Fruit fly (Drosophila melanogaster) whole organism, embryonic: ENCODE measurements around the gene CG6041.

Experiments
- B-H1 ChIP-seq: fragments of 200-800 bp; sonication (Bioruptor generic); IDR thresholded peaks from 3 replicates; pipeline ENCODE4 v1.3.6; 2022; ENCODE audit warnings: missing biosample characterization, missing genetic modification characterization
- CG10565 ChIP-seq: fragments of 200-800 bp; sonication (Bioruptor generic); optimal IDR thresholded peaks from 3 replicates; lab custom pipeline; 2016; ENCODE audit warnings: missing biosample characterization, mild to moderate bottlenecking, missing genetic modification characterization
- CG11695 ChIP-seq: fragments of 200-800 bp; sonication (Bioruptor generic); IDR thresholded peaks from 3 replicates; pipeline ENCODE4 v1.3.6; 2022; ENCODE audit warnings: missing biosample characterization, missing genetic modification characterization
- CG13123 ChIP-seq: fragments of 200-800 bp; sonication (Bioruptor generic); optimal IDR thresholded peaks from 2 replicates; lab custom pipeline; 2016; ENCODE audit warnings: missing biosample characterization, missing genetic modification characterization
- CG13424 ChIP-seq: fragments of 200-800 bp; sonication (Bioruptor generic); optimal IDR thresholded peaks from 2 replicates; lab custom pipeline; 2019; ENCODE audit warnings: missing biosample characterization, mild to moderate bottlenecking, missing genetic modification characterization, moderate library complexity
- CG13894 ChIP-seq: fragments of 200-800 bp; sonication (Bioruptor generic); optimal IDR thresholded peaks from 3 replicates; lab custom pipeline; 2018; ENCODE audit warnings: missing biosample characterization, mild to moderate bottlenecking, missing genetic modification characterization, moderate library complexity
- CG14860 ChIP-seq: fragments of 200-800 bp; sonication (Bioruptor generic); IDR thresholded peaks from 3 replicates; pipeline ENCODE4 v1.3.6; 2022; ENCODE audit warnings: missing biosample characterization, missing genetic modification characterization; ENCODE audit not compliant: partially characterized antibody
- CG14965 ChIP-seq: fragments of 200-800 bp; sonication (Bioruptor generic); optimal IDR thresholded peaks from 2 replicates; lab custom pipeline; 2016; ENCODE audit warnings: missing biosample characterization, missing genetic modification characterization, borderline replicate concordance
- CG15601 ChIP-seq: fragments of 200-800 bp; sonication (Bioruptor generic); optimal IDR thresholded peaks from 3 replicates; lab custom pipeline; 2019; ENCODE audit warnings: missing biosample characterization, mild to moderate bottlenecking, missing genetic modification characterization, moderate library complexity
- CG17361 ChIP-seq: fragments of 200-800 bp; sonication (Bioruptor generic); IDR thresholded peaks from 3 replicates; pipeline ENCODE4 v1.3.6; 2022; ENCODE audit warnings: missing biosample characterization, missing genetic modification characterization
- CG1792 ChIP-seq: fragments of 200-800 bp; sonication (Bioruptor generic); optimal IDR thresholded peaks from 2 replicates; lab custom pipeline; 2016; ENCODE audit warnings: missing biosample characterization, missing genetic modification characterization
- CG18764 ChIP-seq: fragments of 200-800 bp; sonication (Bioruptor generic); optimal IDR thresholded peaks from 3 replicates; lab custom pipeline; 2016; ENCODE audit warnings: missing biosample characterization, missing genetic modification characterization
- CG2199 ChIP-seq: fragments of 200-800 bp; sonication (Bioruptor generic); IDR thresholded peaks from 3 replicates; pipeline ENCODE4 v1.3.6; 2022; ENCODE audit warnings: missing biosample characterization, missing genetic modification characterization
- CG31224 ChIP-seq: fragments of 200-800 bp; sonication (Bioruptor generic); IDR thresholded peaks from 2 replicates; pipeline ENCODE4 v1.3.6; 2022; ENCODE audit warnings: missing biosample characterization, missing genetic modification characterization
- CG31388 ChIP-seq: fragments of 200-800 bp; sonication (Bioruptor generic); optimal IDR thresholded peaks from 2 replicates; lab custom pipeline; 2016; ENCODE audit warnings: missing biosample characterization, missing genetic modification characterization
- CG32532 ChIP-seq: fragments of 200-800 bp; sonication (Bioruptor generic); IDR thresholded peaks from 2 replicates; pipeline ENCODE4 v1.3.6; 2022; ENCODE audit warnings: missing biosample characterization, missing genetic modification characterization
- CG32767 ChIP-seq: fragments of 200-800 bp; sonication (Bioruptor generic); IDR thresholded peaks from 2 replicates; pipeline ENCODE4 v1.3.6; 2022; ENCODE audit warnings: missing biosample characterization, missing genetic modification characterization
- CG4424 ChIP-seq: fragments of 200-800 bp; sonication (Bioruptor generic); optimal IDR thresholded peaks from 3 replicates; lab custom pipeline; 2016; ENCODE audit warnings: missing biosample characterization, missing genetic modification characterization
- CG4707 ChIP-seq: fragments of 200-800 bp; sonication (Bioruptor generic); optimal IDR thresholded peaks from 2 replicates; lab custom pipeline; 2018; ENCODE audit warnings: missing biosample characterization, mild to moderate bottlenecking, missing genetic modification characterization, moderate library complexity
- CG4820 ChIP-seq: fragments of 200-800 bp; sonication (Bioruptor generic); optimal IDR thresholded peaks from 3 replicates; lab custom pipeline; 2016; ENCODE audit warnings: missing biosample characterization, missing genetic modification characterization
- CG6254 ChIP-seq: fragments of 200-800 bp; sonication (Bioruptor generic); optimal IDR thresholded peaks from 3 replicates; lab custom pipeline; 2017; ENCODE audit warnings: mild to moderate bottlenecking, missing biosample characterization, missing genetic modification reagents, missing genetic modification characterization
- CG6791 ChIP-seq: fragments of 200-800 bp; sonication (Bioruptor generic); IDR thresholded peaks from 3 replicates; pipeline ENCODE4 v1.3.6; 2022; ENCODE audit warnings: missing biosample characterization, missing genetic modification characterization; ENCODE audit not compliant: partially characterized antibody
- Dek ChIP-seq: fragments of 200-800 bp; sonication (Bioruptor generic); optimal IDR thresholded peaks from 3 replicates; lab custom pipeline; 2019; ENCODE audit warnings: missing biosample characterization, mild to moderate bottlenecking, missing genetic modification characterization, moderate library complexity
- HHEX ChIP-seq: fragments of 200-800 bp; sonication (Bioruptor generic); optimal IDR thresholded peaks from 3 replicates; lab custom pipeline; 2017; ENCODE audit warnings: missing biosample characterization, mild to moderate bottlenecking, missing genetic modification characterization, missing genetic modification reagents
- Lpt ChIP-seq: fragments of >200 bp; optimal IDR thresholded peaks from 2 replicates; lab custom pipeline; 2018; ENCODE audit warnings: missing biosample characterization, missing genetic modification characterization
- Myb ChIP-seq: fragments of 200-800 bp; sonication (Bioruptor generic); optimal IDR thresholded peaks from 2 replicates; lab custom pipeline; 2016; ENCODE audit warnings: missing biosample characterization, missing genetic modification characterization
- Neu2 ChIP-seq: fragments of 200-800 bp; sonication (Bioruptor generic); optimal IDR thresholded peaks from 3 replicates; lab custom pipeline; 2016; ENCODE audit warnings: missing biosample characterization, missing genetic modification characterization, borderline replicate concordance
- NfI ChIP-seq: fragments of 200-800 bp; sonication (Bioruptor generic); optimal IDR thresholded peaks from 3 replicates; lab custom pipeline; 2018; ENCODE audit warnings: missing biosample characterization, mild to moderate bottlenecking, missing genetic modification characterization, moderate library complexity
- Side ChIP-seq: fragments of 200-800 bp; sonication (Bioruptor generic); optimal IDR thresholded peaks from 2 replicates; lab custom pipeline; 2016; ENCODE audit warnings: missing biosample characterization, missing genetic modification characterization
- Six4 ChIP-seq: fragments of 200-800 bp; sonication (Bioruptor generic); optimal IDR thresholded peaks from 2 replicates; lab custom pipeline; 2016; ENCODE audit warnings: missing biosample characterization, missing genetic modification characterization
- Taf1 ChIP-seq: fragments of 200-800 bp; sonication (Bioruptor generic); IDR thresholded peaks from 2 replicates; pipeline ENCODE4 v1.3.6; 2022; ENCODE audit warnings: missing biosample characterization, missing genetic modification characterization
- Xrp1 ChIP-seq: fragments of 200-800 bp; sonication (Bioruptor generic); IDR thresholded peaks from 2 replicates; pipeline ENCODE4 v1.3.6; 2022; ENCODE audit warnings: missing biosample characterization, missing genetic modification characterization
- ab ChIP-seq: fragments of 200-800 bp; sonication (Bioruptor generic); optimal IDR thresholded peaks from 2 replicates; lab custom pipeline; 2016; ENCODE audit warnings: missing biosample characterization, missing genetic modification characterization
- bbx ChIP-seq: fragments of 200-800 bp; sonication (Bioruptor generic); IDR thresholded peaks from 2 replicates; pipeline ENCODE4 v1.3.6; 2022; ENCODE audit warnings: missing biosample characterization, missing genetic modification characterization; ENCODE audit not compliant: partially characterized antibody
- bigmax ChIP-seq: fragments of 200-800 bp; sonication (Bioruptor generic); optimal IDR thresholded peaks from 2 replicates; lab custom pipeline; 2018; ENCODE audit warnings: missing biosample characterization, mild to moderate bottlenecking, missing genetic modification characterization
- btn ChIP-seq: fragments of 200-800 bp; sonication (Bioruptor generic); optimal IDR thresholded peaks from 2 replicates; lab custom pipeline; 2016; ENCODE audit warnings: missing biosample characterization, missing genetic modification characterization
- corto ChIP-seq: fragments of 200-800 bp; sonication (Bioruptor generic); optimal IDR thresholded peaks from 2 replicates; lab custom pipeline; 2016; ENCODE audit warnings: missing biosample characterization, mild to moderate bottlenecking, missing genetic modification characterization, moderate library complexity
- cwo ChIP-seq: fragments of 200-800 bp; sonication (Bioruptor generic); optimal IDR thresholded peaks from 3 replicates; lab custom pipeline; 2017; ENCODE audit warnings: missing biosample characterization, missing genetic modification characterization, mild to moderate bottlenecking, moderate library complexity, missing genetic modification reagents
- fd64A ChIP-seq: fragments of 200-800 bp; sonication (Bioruptor generic); optimal IDR thresholded peaks from 3 replicates; lab custom pipeline; 2018; ENCODE audit warnings: missing biosample characterization, mild to moderate bottlenecking, missing genetic modification characterization
- ftz-f1 ChIP-seq: fragments of 200-800 bp; sonication (Bioruptor generic); optimal IDR thresholded peaks from 2 replicates; lab custom pipeline; 2016; ENCODE audit warnings: missing biosample characterization, missing genetic modification characterization
- jigr1 ChIP-seq: fragments of 200-800 bp; sonication (Bioruptor generic); IDR thresholded peaks from 3 replicates; pipeline ENCODE4 v1.3.6; 2022; ENCODE audit warnings: missing biosample characterization, missing genetic modification characterization
- kni ChIP-seq: fragments of 200-800 bp; sonication (Bioruptor generic); optimal IDR thresholded peaks from 3 replicates; lab custom pipeline; 2017; ENCODE audit warnings: mild to moderate bottlenecking, missing biosample characterization, missing genetic modification reagents, missing genetic modification characterization
- mam ChIP-seq: fragments of 200-800 bp; sonication (Bioruptor generic); optimal IDR thresholded peaks from 3 replicates; lab custom pipeline; 2016; ENCODE audit warnings: missing biosample characterization, missing genetic modification characterization
- pb ChIP-seq: fragments of 200-800 bp; sonication (Bioruptor generic); optimal IDR thresholded peaks from 3 replicates; lab custom pipeline; 2016; ENCODE audit warnings: missing biosample characterization, missing genetic modification characterization
- row ChIP-seq: fragments of 200-800 bp; sonication (Bioruptor generic); IDR thresholded peaks from 3 replicates; pipeline ENCODE4 v1.3.6; 2022; ENCODE audit warnings: missing biosample characterization, missing genetic modification characterization
- schlank ChIP-seq: fragments of 200-800 bp; sonication (Bioruptor generic); optimal IDR thresholded peaks from 2 replicates; lab custom pipeline; 2018; ENCODE audit warnings: missing biosample characterization, mild to moderate bottlenecking, missing genetic modification characterization
- sna ChIP-seq: fragments of 200-800 bp; sonication (Bioruptor generic); IDR thresholded peaks from 2 replicates; pipeline ENCODE4 v1.3.6; 2022; ENCODE audit warnings: missing biosample characterization, missing genetic modification characterization; ENCODE audit not compliant: partially characterized antibody
- stwl ChIP-seq: fragments of 200-800 bp; sonication (Bioruptor generic); optimal IDR thresholded peaks from 3 replicates; lab custom pipeline; 2018; ENCODE audit warnings: missing biosample characterization, mild to moderate bottlenecking, missing genetic modification characterization, moderate library complexity
- tin ChIP-seq: fragments of 200-800 bp; sonication (Bioruptor generic); optimal IDR thresholded peaks from 3 replicates; lab custom pipeline; 2016; ENCODE audit warnings: missing biosample characterization, missing genetic modification characterization
- trh ChIP-seq: fragments of 200-800 bp; sonication (Bioruptor generic); optimal IDR thresholded peaks from 2 replicates; lab custom pipeline; 2016; ENCODE audit warnings: missing biosample characterization, missing genetic modification characterization

The CG6041 gene

DNA sequence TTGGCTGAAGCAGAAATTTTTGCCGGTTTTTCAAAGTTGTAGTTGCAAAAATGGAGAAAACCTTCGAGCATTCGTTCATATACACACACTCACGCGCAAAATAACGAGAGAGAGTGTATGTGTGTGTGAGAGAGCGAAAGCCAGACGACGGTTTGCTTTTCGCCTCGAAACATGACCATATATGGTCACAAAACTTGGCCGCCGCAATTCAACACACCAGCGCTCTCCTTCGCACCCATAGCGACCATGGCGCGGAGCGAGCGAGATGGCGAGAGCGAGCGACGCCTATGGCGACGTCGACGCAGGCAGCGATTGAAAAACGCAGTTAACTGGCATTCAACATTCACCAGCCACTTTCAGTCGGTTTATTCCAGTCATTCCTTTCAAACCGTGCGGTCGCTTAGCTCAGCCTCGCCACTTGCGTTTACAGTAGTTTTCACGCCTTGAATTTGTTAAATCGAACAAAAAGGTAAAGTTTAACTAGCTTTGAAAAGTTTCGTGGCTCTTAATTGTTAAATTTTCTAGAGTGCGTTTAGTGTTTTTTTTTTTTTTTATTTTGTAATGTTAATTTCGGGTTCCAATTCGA, 46.2 kb upstream of the CG6041 start (continued):
- no peak for TF ChIP-seq Lpt (GFP tag; lab: Kevin White, UChicago)
- TF ChIP-seq schlank (tag; lab: Kevin White, UChicago) = no peak
- no peak for TF ChIP-seq CG14965 (GFP tag; lab: Kevin White, UChicago)
- no peak for TF ChIP-seq CG13424 (tag; lab: Kevin White, UChicago)
- peak; percentile 19 for TF ChIP-seq mam
- TF ChIP-seq CG18764 (GFP tag; lab: Kevin White, UChicago) = no peak
- TF ChIP-seq trh = no peak
- 0 out of 3 replicates have a peak, but pooled peaks have one; percentile 19 for TF ChIP-seq CG6791 (GFP tag; lab: Robert Waterston, UW)
- TF ChIP-seq CG1792 = no peak
- TF ChIP-seq Xrp1 = peak; percentile 34; the same call in 1 of the 2 replicates
- TF ChIP-seq Taf1 (GFP tag; lab: Robert Waterston, UW) = no peak
- no peak for TF ChIP-seq jigr1 (GFP tag; lab: Robert Waterston, UW)
- no peak for TF ChIP-seq CG13123 (GFP tag; lab: Kevin White, UChicago)
- TF ChIP-seq Side (GFP tag; lab: Kevin White, UChicago) = peak; percentile 33
- TF ChIP-seq CG4424 (GFP tag; lab: Kevin White, UChicago) = no peak
- TF ChIP-seq CG11695 = no peak; the same call in 2 of the 3 replicates
- no peak for TF ChIP-seq cwo (GFP tag; lab: Kevin White, UChicago)
- TF ChIP-seq Myb (GFP tag; lab: Kevin White, UChicago) = no peak
- TF ChIP-seq CG4707 (GFP tag; lab: Kevin White, UChicago) = no peak
- no peak for TF ChIP-seq btn (GFP tag; lab: Kevin White, UChicago)
- TF ChIP-seq NfI = no peak
- no peak for TF ChIP-seq stwl (tag; lab: Kevin White, UChicago)
- TF ChIP-seq bbx = peak; percentile 32; the same call in 1 of the 2 replicates
- TF ChIP-seq ab (GFP tag; lab: Kevin White, UChicago) = no peak
- peak; percentile 35 for TF ChIP-seq kni
- no peak for TF ChIP-seq HHEX (GFP tag; lab: Kevin White, UChicago)
- TF ChIP-seq CG6254 (GFP tag; lab: Kevin White, UChicago) = peak; percentile 13
- TF ChIP-seq Neu2 = no peak
- TF ChIP-seq ftz-f1 (GFP tag; lab: Kevin White, UChicago) = peak; percentile 86
- no peak for TF ChIP-seq CG17361
- no peak for TF ChIP-seq fd64A
- TF ChIP-seq tin = no peak
- peak; percentile 4 for TF ChIP-seq corto (GFP tag; lab: Kevin White, UChicago)
- peak; percentile 43 for TF ChIP-seq CG13894 (tag; lab: Kevin White, UChicago)
- 0 out of 3 replicates have a peak, but pooled peaks have one; percentile 34 for TF ChIP-seq CG2199
- TF ChIP-seq sna (GFP tag; lab: Robert Waterston, UW) = no peak
- TF ChIP-seq CG31388 = no peak
- TF ChIP-seq pb (GFP tag; lab: Kevin White, UChicago) = peak; percentile 31
- TF ChIP-seq CG32532 = 0 out of 2 replicates have a peak, but pooled peaks have one; percentile 18
- TF ChIP-seq Six4 (GFP tag; lab: Kevin White, UChicago) = no peak
- TF ChIP-seq CG10565 (GFP tag; lab: Kevin White, UChicago) = no peak
- TF ChIP-seq CG4820 (GFP tag; lab: Kevin White, UChicago) = no peak
- TF ChIP-seq CG15601 = peak; percentile 99
- no peak for TF ChIP-seq CG31224 (GFP tag; lab: Robert Waterston, UW)
- peak; percentile 31; the same call in 1 of the 3 replicates for TF ChIP-seq row (GFP tag; lab: Robert Waterston, UW)
- TF ChIP-seq Dek (tag; lab: Kevin White, UChicago) = no peak
- TF ChIP-seq CG32767 (GFP tag; lab: Robert Waterston, UW) = peak; percentile 60
- no peak for TF ChIP-seq bigmax (GFP tag; lab: Kevin White, UChicago)
- TF ChIP-seq CG14860 (GFP tag; lab: Robert Waterston, UW) = 0 out of 3 replicates have a peak, but pooled peaks have one; percentile 16
- TF ChIP-seq B-H1 (GFP tag; lab: Robert Waterston, UW) = no peak; the same call in 2 of the 3 replicates
